Worm (Caenorhabditis elegans) whole organism, L2 larva: Measurements from ENCODE around the gene C26E6.1.
A peak's percentile ranks its signal among the peaks of the same experiment; 100 is the strongest.

ENCODE experiments used
- ZK546.5 ChIP-seq: sonication (generic microtip); optimal IDR thresholded peaks from 2 replicates; lab custom pipeline; 2017; ENCODE audit warnings: missing biosample characterization, missing genetic modification characterization
- aly-2 ChIP-seq: fragments of 150-350 bp; optimal IDR thresholded peaks from 2 replicates; lab custom pipeline; 2014; ENCODE audit warnings: missing biosample characterization, missing genetic modification characterization
- blmp-1 ChIP-seq: sonication (generic microtip); optimal IDR thresholded peaks from 2 replicates; lab custom pipeline; 2017; ENCODE audit warnings: missing genetic modification characterization, mild to moderate bottlenecking, missing compliant biosample characterization, antibody characterized with exemption, moderate library complexity; ENCODE audit not compliant: insufficient read depth
- ceh-16 ChIP-seq: fragments of 150-350 bp; optimal IDR thresholded peaks from 2 replicates; lab custom pipeline; 2014; ENCODE audit warnings: missing biosample characterization, missing genetic modification characterization
- crh-2 ChIP-seq: sonication (generic microtip); optimal IDR thresholded peaks from 2 replicates; lab custom pipeline; 2017; ENCODE audit warnings: missing biosample characterization, missing genetic modification characterization
- elt-3 ChIP-seq: sonication (generic microtip); optimal IDR thresholded peaks from 2 replicates; lab custom pipeline; 2017; ENCODE audit warnings: missing biosample characterization, missing genetic modification characterization
- lin-11 ChIP-seq: fragments of 150-350 bp; sonication (generic microtip); optimal IDR thresholded peaks from 2 replicates; lab custom pipeline; 2014; ENCODE audit warnings: missing biosample characterization, missing genetic modification characterization, inconsistent platforms, mixed read lengths
- lin-39 ChIP-seq: fragments of 150-350 bp; optimal IDR thresholded peaks from 2 replicates; lab custom pipeline; 2014; ENCODE audit warnings: missing biosample characterization, missing genetic modification reagents, missing genetic modification characterization
- lsy-2 ChIP-seq, 2 experiments: fragments of 150-350 bp in 1 of 2; sonication (generic microtip) in 1 of 2; optimal IDR thresholded peaks; 2 replicates each; lab custom pipeline; 2014 to 2017; ENCODE audit warnings: missing biosample characterization in 2 of 2, missing genetic modification characterization in 2 of 2
- mab-5 ChIP-seq: fragments of 150-350 bp; optimal IDR thresholded peaks from 2 replicates; lab custom pipeline; 2014; ENCODE audit warnings: missing biosample characterization, missing genetic modification characterization
- nhr-23 ChIP-seq: fragments of 150-350 bp; optimal IDR thresholded peaks from 2 replicates; lab custom pipeline; 2014; ENCODE audit warnings: missing biosample characterization, missing genetic modification reagents, missing genetic modification characterization
- snpc-4 ChIP-seq: fragments of 150-350 bp; optimal IDR thresholded peaks from 2 replicates; lab custom pipeline; 2014; ENCODE audit warnings: missing biosample characterization, missing genetic modification characterization
- ztf-11 ChIP-seq: sonication (generic microtip); optimal IDR thresholded peaks from 2 replicates; lab custom pipeline; 2017; ENCODE audit warnings: missing biosample characterization, missing genetic modification characterization

DNA sequence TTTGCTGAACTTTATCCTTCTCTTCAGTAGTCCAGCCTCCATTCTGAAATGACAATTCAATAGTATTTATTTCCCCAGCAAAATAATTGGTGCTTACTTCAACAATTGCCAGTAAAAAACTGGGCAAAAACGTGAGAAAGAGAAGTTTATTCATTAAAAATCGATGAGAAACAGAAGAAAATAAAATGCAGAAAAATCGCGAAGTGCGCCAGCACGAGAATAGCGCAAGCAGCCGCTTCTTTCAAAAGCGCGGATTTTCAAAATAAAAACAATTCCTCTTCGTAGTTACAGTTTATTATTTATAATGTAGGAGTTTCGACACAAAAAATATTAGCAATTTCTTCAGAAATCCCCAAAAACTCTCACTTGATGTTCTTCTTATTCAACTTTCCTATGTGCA is 6.2 kb downstream of the C26E6.1 start, which contains the start of gene C27F2.9:
- peak; percentile 89 to 94 for TF ChIP-seq lsy-2 (tag; optimal IDR thresholded peaks at IDR 0.05; lab: Kevin White, UChicago)
- TF ChIP-seq aly-2 (tag; lab: Kevin White, UChicago), result no peak
- TF ChIP-seq snpc-4 (tag; lab: Kevin White, UChicago), result peak; percentile 71
- TF ChIP-seq blmp-1 (tag; lab: Kevin White, UChicago), result peak; percentile 63
- TF ChIP-seq ZK546.5 (tag; lab: Kevin White, UChicago), result peak; percentile 2
- no peak for TF ChIP-seq elt-3
- TF ChIP-seq nhr-23 (tag; lab: Kevin White, UChicago), result no peak
- no peak for TF ChIP-seq ztf-11 (tag; lab: Kevin White, UChicago)
- TF ChIP-seq crh-2, result peak; percentile 93
- TF ChIP-seq lin-39 (tag; lab: Kevin White, UChicago), result no peak
- TF ChIP-seq mab-5, result peak; percentile 84
- peak; percentile 62 for TF ChIP-seq lin-11 (tag; lab: Kevin White, UChicago)
- peak; percentile 11 for TF ChIP-seq ceh-16 (tag; lab: Kevin White, UChicago)
